Fruit fly (Drosophila melanogaster): ENCODE results near the gene CG44261.

The CG44261 gene

dm6 chr3R:9417577-9418334, 9.8 kb upstream of the CG44261 start, which contains the start of gene ps:
TSS of gene ps (plus strand) at chr3R:9417940.
- TF ChIP-seq h (optimal IDR thresholded peaks at IDR 0.05) = no peak
- no peak for TF ChIP-seq psq (optimal IDR thresholded peaks at IDR 0.05)
- TF ChIP-seq Myc (optimal IDR thresholded peaks at IDR 0.05) = no peak
- TF ChIP-seq insv (optimal IDR thresholded peaks at IDR 0.05) = no peak
- TF ChIP-seq Sin3A (optimal IDR thresholded peaks at IDR 0.05) = no peak
- no peak for TF ChIP-seq ttk (optimal IDR thresholded peaks at IDR 0.05)

DNA sequence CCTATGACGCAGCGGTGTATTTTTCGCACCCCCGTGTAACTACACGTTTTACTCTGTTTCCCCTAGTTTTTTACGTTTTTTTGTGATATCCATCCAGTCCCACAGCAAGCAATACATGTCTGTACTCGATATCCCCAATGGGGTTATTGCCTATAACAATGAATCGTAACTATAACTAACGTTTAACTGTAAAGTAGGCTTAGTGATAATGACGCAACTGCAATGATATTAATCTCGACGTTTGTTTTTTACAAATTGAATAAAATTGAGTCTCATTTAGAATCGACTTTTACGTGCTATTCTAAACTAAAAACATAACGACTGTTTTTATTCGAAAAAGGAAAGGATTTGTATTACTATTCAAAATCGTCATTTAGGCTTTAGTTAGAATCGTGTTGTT, 9.0 kb upstream of the CG44261 start:
- no peak for TF ChIP-seq psq (optimal IDR thresholded peaks at IDR 0.05)
- no peak for TF ChIP-seq ttk (optimal IDR thresholded peaks at IDR 0.05)
- no peak for TF ChIP-seq insv (optimal IDR thresholded peaks at IDR 0.05)
- no peak for TF ChIP-seq Myc (optimal IDR thresholded peaks at IDR 0.05)
- no peak for TF ChIP-seq Sin3A (optimal IDR thresholded peaks at IDR 0.05)
- no peak for TF ChIP-seq h (optimal IDR thresholded peaks at IDR 0.05)

DNA sequence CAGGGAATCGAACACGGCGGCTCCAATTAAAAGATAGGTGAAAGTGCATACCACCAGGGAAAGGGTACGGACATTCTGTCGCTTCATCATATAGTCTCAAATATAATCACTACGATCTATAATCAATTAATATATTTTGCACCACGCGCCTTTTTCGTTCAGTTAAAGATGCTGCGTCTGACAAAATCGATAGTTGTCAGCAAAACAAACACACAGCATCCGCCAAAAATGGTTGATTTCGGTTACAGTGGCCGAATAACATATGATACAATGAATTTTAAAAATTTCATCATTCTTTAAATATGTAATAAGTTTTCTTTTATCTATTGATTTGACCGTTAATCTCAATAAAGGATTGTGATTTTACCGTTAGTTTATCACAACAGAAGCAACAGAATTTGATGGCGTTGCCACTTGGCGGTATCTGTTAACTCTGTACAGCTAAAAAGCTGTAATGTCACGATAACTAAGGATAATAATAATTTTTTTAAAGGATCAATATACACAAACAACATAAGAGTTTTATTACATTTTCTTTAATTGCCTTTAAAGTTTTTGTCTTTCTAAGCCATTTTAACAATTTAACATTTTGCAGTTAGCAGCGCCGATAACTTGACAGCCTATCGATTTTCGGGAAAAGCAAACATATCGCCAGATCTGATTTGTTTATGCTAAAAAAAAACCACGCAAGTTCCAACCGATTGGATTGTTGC, 4.1 kb upstream of the CG44261 start, which contains the start of the genes Task7 and alpha-Man-IIa:
Gene Task7 (minus strand): TSS at position 366 of the 713 bp plus-strand sequence.
Gene alpha-Man-IIa (plus strand): TSS at position 621 of the 713 bp plus-strand sequence.
- no peak for TF ChIP-seq insv (optimal IDR thresholded peaks at IDR 0.05)
- no peak for TF ChIP-seq psq (optimal IDR thresholded peaks at IDR 0.05)
- TF ChIP-seq Sin3A (optimal IDR thresholded peaks at IDR 0.05) = no peak
- no peak for TF ChIP-seq Myc (optimal IDR thresholded peaks at IDR 0.05)
- TF ChIP-seq ttk (optimal IDR thresholded peaks at IDR 0.05) = no peak
- TF ChIP-seq h (optimal IDR thresholded peaks at IDR 0.05) = no peak

DNA sequence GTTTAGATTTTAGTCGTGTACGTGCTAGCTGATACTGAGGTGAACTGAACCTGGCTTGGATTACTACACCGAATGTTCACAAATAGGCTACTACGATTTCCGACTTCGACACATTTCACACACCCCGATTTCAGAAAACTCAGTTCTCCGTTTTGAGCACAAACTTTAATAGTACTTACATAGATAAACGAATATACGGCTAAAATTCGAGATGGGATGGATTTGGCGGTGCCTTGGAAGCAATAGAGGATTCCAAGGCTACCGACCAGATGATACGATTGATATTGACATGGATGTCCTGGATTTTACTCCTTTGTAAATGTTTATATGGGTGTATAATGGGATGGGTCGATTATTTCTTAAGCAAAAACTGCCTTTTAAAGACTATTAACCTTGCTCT, 2.2 kb upstream of the CG44261 start, which contains the start of gene betaTub85D:
Gene betaTub85D (minus strand): TSS at position 101 of the 400 bp plus-strand sequence.
- TF ChIP-seq ttk (optimal IDR thresholded peaks at IDR 0.05) (no peak), insv (optimal IDR thresholded peaks at IDR 0.05) (no peak), h (optimal IDR thresholded peaks at IDR 0.05) (no peak), psq (optimal IDR thresholded peaks at IDR 0.05) (no peak), Sin3A (optimal IDR thresholded peaks at IDR 0.05) (no peak), Myc (optimal IDR thresholded peaks at IDR 0.05) (no peak)

- no peak for TF ChIP-seq insv (optimal IDR thresholded peaks at IDR 0.05)
- no peak for TF ChIP-seq psq (optimal IDR thresholded peaks at IDR 0.05)
- no peak for TF ChIP-seq h (optimal IDR thresholded peaks at IDR 0.05)
- TF ChIP-seq ttk (optimal IDR thresholded peaks at IDR 0.05) = no peak
- TF ChIP-seq Myc (optimal IDR thresholded peaks at IDR 0.05) = no peak
- no peak for TF ChIP-seq Sin3A (optimal IDR thresholded peaks at IDR 0.05)
Measured at dm6 chr3R:9404104-9404512, 3.9 kb downstream of the CG44261 start, which contains the start of the genes CG9356, BBIP1 and CG8135. TSS of gene CG9356 (minus strand) at chr3R:9404269. TSS of gene BBIP1 (plus strand) at chr3R:9404385. TSS of gene CG8135 (plus strand) at chr3R:9404385.

DNA sequence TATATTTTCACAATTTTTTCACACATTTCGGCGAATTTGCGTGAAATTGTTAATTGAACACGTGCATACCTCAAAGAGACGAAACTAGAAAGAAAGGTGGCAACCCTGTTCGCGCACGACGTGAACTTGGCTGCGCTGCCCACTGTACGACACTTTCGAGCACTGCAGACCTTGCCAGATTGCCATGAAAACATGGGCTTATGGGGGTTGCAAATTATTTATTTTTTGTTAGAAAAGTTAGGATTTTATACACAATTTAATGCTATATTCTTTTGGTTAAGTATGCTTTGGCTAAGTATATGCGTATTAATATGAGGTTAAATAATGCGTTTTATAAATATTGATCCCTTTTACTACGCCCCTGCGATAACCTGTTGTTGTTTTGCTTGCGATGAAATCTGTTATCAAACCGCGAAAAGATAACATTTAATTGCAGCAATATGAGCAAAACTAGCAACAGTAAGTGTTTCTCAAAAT, 6.8 kb downstream of the CG44261 start, which contains the start of the genes RpL34b and CG8132:
Gene RpL34b (minus strand): TSS at position 100 of the 477 bp plus-strand sequence.
Gene CG8132 (plus strand): TSS at position 369 of the 477 bp plus-strand sequence.
- no peak for TF ChIP-seq Myc (optimal IDR thresholded peaks at IDR 0.05)
- no peak for TF ChIP-seq ttk (optimal IDR thresholded peaks at IDR 0.05)
- TF ChIP-seq Sin3A (optimal IDR thresholded peaks at IDR 0.05) = no peak
- no peak for TF ChIP-seq psq (optimal IDR thresholded peaks at IDR 0.05)
- TF ChIP-seq h (optimal IDR thresholded peaks at IDR 0.05) = no peak
- TF ChIP-seq insv (optimal IDR thresholded peaks at IDR 0.05) = no peak

- TF ChIP-seq psq (optimal IDR thresholded peaks at IDR 0.05) = no peak
- no peak for TF ChIP-seq Sin3A (optimal IDR thresholded peaks at IDR 0.05)
- TF ChIP-seq ttk (optimal IDR thresholded peaks at IDR 0.05) = no peak
- TF ChIP-seq Myc (optimal IDR thresholded peaks at IDR 0.05) = no peak
- no peak for TF ChIP-seq insv (optimal IDR thresholded peaks at IDR 0.05)
- TF ChIP-seq h (optimal IDR thresholded peaks at IDR 0.05) = no peak
Measured at dm6 chr3R:9399951-9400392, 8.0 kb downstream of the CG44261 start, which contains the start of gene CG34117. TSS of gene CG34117 (minus strand) at chr3R:9400053.

DNA sequence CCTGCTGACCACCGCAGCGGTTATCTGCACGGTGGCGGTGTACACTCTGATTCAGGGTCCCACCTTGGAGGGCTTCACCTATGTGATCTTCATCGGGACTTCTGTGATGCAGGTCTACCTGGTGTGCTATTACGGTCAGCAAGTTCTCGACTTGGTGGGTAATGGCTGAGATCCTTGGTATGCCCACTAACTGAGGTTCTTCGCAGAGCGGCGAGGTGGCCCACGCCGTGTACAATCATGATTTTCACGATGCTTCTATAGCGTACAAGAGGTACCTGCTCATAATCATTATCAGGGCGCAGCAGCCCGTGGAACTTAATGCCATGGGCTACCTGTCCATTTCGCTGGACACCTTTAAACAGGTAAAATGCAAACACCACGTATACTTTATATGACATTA, 8.9 kb downstream of the CG44261 start:
- TF ChIP-seq h (optimal IDR thresholded peaks at IDR 0.05) (no peak), insv (optimal IDR thresholded peaks at IDR 0.05) (no peak), Myc (optimal IDR thresholded peaks at IDR 0.05) (no peak), ttk (optimal IDR thresholded peaks at IDR 0.05) (no peak), Sin3A (optimal IDR thresholded peaks at IDR 0.05) (no peak), psq (optimal IDR thresholded peaks at IDR 0.05) (no peak)

DNA sequence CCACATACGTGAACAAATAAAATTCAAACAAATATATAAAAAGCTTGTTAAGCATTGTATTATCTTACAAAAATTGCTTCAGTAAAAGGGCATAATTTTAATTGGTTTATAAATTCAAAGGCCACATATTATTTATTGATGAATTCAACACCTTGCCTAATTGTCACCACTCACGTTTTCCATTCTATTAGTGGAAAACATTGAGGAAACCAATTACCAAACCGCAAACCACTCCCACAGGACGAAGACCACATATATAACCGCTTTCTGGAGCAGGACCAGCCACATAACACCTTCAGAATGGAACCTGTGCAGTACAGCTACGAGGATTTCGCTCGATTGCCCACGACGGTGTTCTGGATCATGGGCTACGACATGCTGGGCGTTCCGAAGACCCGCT, 10.1 kb downstream of the CG44261 start, which contains the start of gene Or85f:
Gene Or85f (plus strand): TSS at position 301 of the 400 bp plus-strand sequence.
- TF ChIP-seq psq (optimal IDR thresholded peaks at IDR 0.05) (no peak), ttk (optimal IDR thresholded peaks at IDR 0.05) (no peak), h (optimal IDR thresholded peaks at IDR 0.05) (no peak), insv (optimal IDR thresholded peaks at IDR 0.05) (no peak), Myc (optimal IDR thresholded peaks at IDR 0.05) (no peak), Sin3A (optimal IDR thresholded peaks at IDR 0.05) (no peak)

DNA sequence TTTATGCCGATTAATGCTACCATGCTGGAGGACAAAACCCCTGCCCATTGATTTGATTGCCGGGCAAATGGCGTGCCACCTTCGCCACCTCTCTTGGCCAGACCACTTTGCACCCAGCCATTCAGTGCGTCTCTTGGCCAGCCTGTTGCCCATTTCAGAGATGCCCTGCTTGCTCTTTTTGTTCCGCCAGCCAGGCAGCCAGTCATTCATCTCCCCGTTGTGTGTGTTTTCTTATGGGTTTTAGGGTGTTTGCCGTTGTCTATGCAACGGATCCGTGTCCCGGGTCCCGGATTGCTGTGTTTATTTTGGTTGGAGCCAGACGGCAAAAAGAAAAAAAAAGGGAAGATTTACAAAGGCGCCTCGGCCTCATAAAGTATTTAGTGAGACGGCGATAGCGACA, 12.0 kb downstream of the CG44261 start:
- TF ChIP-seq ttk (optimal IDR thresholded peaks at IDR 0.05) = no peak
- TF ChIP-seq Sin3A (optimal IDR thresholded peaks at IDR 0.05) = no peak
- no peak for TF ChIP-seq h (optimal IDR thresholded peaks at IDR 0.05)
- no peak for TF ChIP-seq psq (optimal IDR thresholded peaks at IDR 0.05)
- no peak for TF ChIP-seq Myc (optimal IDR thresholded peaks at IDR 0.05)
- TF ChIP-seq insv (optimal IDR thresholded peaks at IDR 0.05) = no peak

DNA sequence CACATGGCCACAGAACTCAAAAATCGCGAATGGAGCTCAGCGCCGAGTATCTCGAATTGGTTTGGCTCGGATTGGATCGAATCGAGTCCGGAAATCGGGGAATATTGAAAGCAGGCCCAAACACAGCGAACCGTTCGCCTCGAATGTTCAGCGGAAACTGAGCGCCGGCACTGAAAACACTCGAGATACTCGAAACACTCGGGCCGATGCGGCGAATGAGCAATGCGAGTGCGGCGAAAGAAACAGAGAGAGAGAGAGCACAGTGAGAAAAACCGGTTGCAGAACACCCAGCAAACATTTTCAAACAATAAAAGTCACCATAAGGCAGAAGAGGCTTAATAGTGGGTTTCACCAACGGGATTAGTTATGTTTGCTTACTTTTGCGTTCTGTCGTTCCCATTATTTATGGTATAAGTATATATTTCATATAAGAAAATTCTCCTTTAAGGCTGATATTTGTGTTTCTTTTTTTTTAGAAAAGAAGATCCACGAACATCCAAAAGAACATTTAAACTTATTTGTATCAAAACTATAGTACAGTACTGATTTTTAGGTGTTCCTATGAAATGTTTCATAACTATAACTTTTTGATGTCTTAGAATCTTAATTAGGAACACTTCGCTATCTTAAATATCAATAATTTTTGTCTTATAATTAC, 13.5 kb downstream of the CG44261 start, which contains the start of gene FER:
Gene FER (minus strand): TSS at position 162 of the 658 bp plus-strand sequence.
- no peak for TF ChIP-seq psq (optimal IDR thresholded peaks at IDR 0.05)
- no peak for TF ChIP-seq Sin3A (optimal IDR thresholded peaks at IDR 0.05)
- no peak for TF ChIP-seq Myc (optimal IDR thresholded peaks at IDR 0.05)
- TF ChIP-seq ttk (optimal IDR thresholded peaks at IDR 0.05) = no peak
- TF ChIP-seq insv (optimal IDR thresholded peaks at IDR 0.05) = no peak
- no peak for TF ChIP-seq h (optimal IDR thresholded peaks at IDR 0.05)

Measured in Kc167 (cell line).